Worm (Caenorhabditis elegans): ENCODE measurements around the gene taf-10.

DNA sequence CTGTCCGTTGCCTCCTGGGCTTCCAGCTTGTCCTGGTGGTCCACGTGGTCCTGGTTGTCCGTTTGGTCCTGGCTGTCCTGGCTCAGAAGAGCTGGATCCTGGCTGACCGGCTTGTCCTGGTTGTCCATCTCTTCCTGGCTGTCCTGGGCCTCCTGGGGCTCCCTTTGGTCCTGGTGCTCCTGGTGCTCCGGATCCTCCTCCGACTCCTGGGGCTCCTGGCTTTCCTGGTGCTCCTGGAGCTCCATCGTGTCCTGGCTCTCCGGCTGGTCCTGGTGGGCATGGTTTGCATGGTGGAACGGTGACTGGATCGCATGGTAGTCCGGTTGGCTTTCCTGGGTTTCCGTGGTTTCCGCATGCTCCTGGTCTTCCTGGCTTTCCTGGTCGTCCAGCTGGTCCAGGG, 33.8 kb upstream of the taf-10 start:
- no peak for TF ChIP-seq ztf-11 (tag; optimal IDR thresholded peaks at IDR 0.05)
- TF ChIP-seq nhr-11 (tag; optimal IDR thresholded peaks at IDR 0.05), result no peak
- no peak for TF ChIP-seq fkh-8 (tag; optimal IDR thresholded peaks at IDR 0.05)
- no peak for TF ChIP-seq mdl-1 (tag; optimal IDR thresholded peaks at IDR 0.05)
- TF ChIP-seq unc-62 (GFP tag; optimal IDR thresholded peaks at IDR 0.05), result no peak
- TF ChIP-seq mep-1 (tag; optimal IDR thresholded peaks at IDR 0.05), result no peak
- no peak for TF ChIP-seq egl-13 (tag; optimal IDR thresholded peaks at IDR 0.05)
- TF ChIP-seq ama-1 (optimal IDR thresholded peaks at IDR 0.05), result no peak
- TF ChIP-seq isw-1 (GFP tag; IDR thresholded peaks at IDR 0.05), result no peak
- TF ChIP-seq nhr-12 (tag; optimal IDR thresholded peaks at IDR 0.05), result no peak
- no peak for TF ChIP-seq pqm-1 (tag; optimal IDR thresholded peaks at IDR 0.05)
- TF ChIP-seq blmp-1 (tag; optimal IDR thresholded peaks at IDR 0.05), result no peak
- no peak for TF ChIP-seq tbx-2 (tag; optimal IDR thresholded peaks at IDR 0.05)
- no peak for TF ChIP-seq unc-98 (GFP tag; IDR thresholded peaks at IDR 0.05)

Data from whole organism, L1 larva.